Fruit fly (Drosophila melanogaster) whole organism, prepupa: Measurements from ENCODE around the gene CG3699.

Source experiments
- Blimp-1 ChIP-seq: fragments of 200-800 bp; sonication (Bioruptor generic); optimal IDR thresholded peaks from 3 replicates; lab custom pipeline; 2017; ENCODE audit warnings: missing biosample characterization, missing genetic modification characterization, mild to moderate bottlenecking, moderate library complexity, missing genetic modification reagents
- CG10631 ChIP-seq: fragments of 200-800 bp; sonication (Bioruptor generic); optimal IDR thresholded peaks from 2 replicates; lab custom pipeline; 2016; ENCODE audit warnings: missing biosample characterization, missing genetic modification characterization
- CG10669 ChIP-seq: fragments of 200-800 bp; sonication (Bioruptor generic); optimal IDR thresholded peaks from 3 replicates; lab custom pipeline; 2018; ENCODE audit warnings: missing biosample characterization, mild to moderate bottlenecking, missing genetic modification characterization, moderate library complexity
- CG11762 ChIP-seq: fragments of 200-800 bp; sonication (Bioruptor generic); optimal IDR thresholded peaks from 3 replicates; lab custom pipeline; 2016; ENCODE audit warnings: missing biosample characterization, missing genetic modification characterization; ENCODE audit not compliant: insufficient read depth
- CG11902 ChIP-seq: fragments of 200-800 bp; sonication (Bioruptor generic); optimal IDR thresholded peaks from 3 replicates; lab custom pipeline; 2016; ENCODE audit warnings: missing biosample characterization, missing genetic modification characterization
- CG15336 ChIP-seq: fragments of 200-800 bp; sonication (Bioruptor generic); IDR thresholded peaks from 2 replicates; pipeline ENCODE4 v1.3.6; 2022; ENCODE audit warnings: missing biosample characterization, missing genetic modification characterization
- CG1621 ChIP-seq: fragments of 200-800 bp; sonication (Bioruptor generic); optimal IDR thresholded peaks from 3 replicates; lab custom pipeline; 2018; ENCODE audit warnings: missing biosample characterization, mild to moderate bottlenecking, missing genetic modification characterization
- CG16779 ChIP-seq: fragments of 200-800 bp; sonication (Bioruptor generic); optimal IDR thresholded peaks from 3 replicates; lab custom pipeline; 2017; ENCODE audit warnings: missing biosample characterization, mild to moderate bottlenecking, missing genetic modification characterization
- CG3032 ChIP-seq: fragments of 200-800 bp; optimal IDR thresholded peaks from 2 replicates; lab custom pipeline; 2019; ENCODE audit warnings: missing biosample characterization, mild to moderate bottlenecking, missing genetic modification characterization, moderate library complexity
- CG31627 ChIP-seq: fragments of 200-800 bp; sonication (Bioruptor generic); optimal IDR thresholded peaks from 3 replicates; lab custom pipeline; 2016; ENCODE audit warnings: missing biosample characterization, missing genetic modification characterization
- CG34406 ChIP-seq: fragments of 200-800 bp; sonication (Bioruptor generic); optimal IDR thresholded peaks from 3 replicates; lab custom pipeline; 2016; ENCODE audit warnings: missing biosample characterization, missing genetic modification characterization
- CG3919 ChIP-seq: fragments of 200-800 bp; sonication (Bioruptor generic); optimal IDR thresholded peaks from 3 replicates; lab custom pipeline; 2016; ENCODE audit warnings: missing biosample characterization, missing genetic modification characterization
- CG4318 ChIP-seq: fragments of 200-800 bp; sonication (Bioruptor generic); optimal IDR thresholded peaks from 3 replicates; lab custom pipeline; 2017; ENCODE audit warnings: missing biosample characterization, mild to moderate bottlenecking, missing genetic modification characterization
- CG6163 ChIP-seq: fragments of 200-800 bp; sonication (Bioruptor generic); IDR thresholded peaks from 3 replicates; pipeline ENCODE4 v1.3.6; 2022; ENCODE audit warnings: missing biosample characterization, missing genetic modification characterization
- CG6276 ChIP-seq: fragments of 200-800 bp; sonication (Bioruptor generic); optimal IDR thresholded peaks from 2 replicates; lab custom pipeline; 2017; ENCODE audit warnings: missing biosample characterization, mild to moderate bottlenecking, missing genetic modification characterization
- CG6792 ChIP-seq: fragments of 200-800 bp; sonication (Bioruptor generic); optimal IDR thresholded peaks from 3 replicates; lab custom pipeline; 2016; ENCODE audit warnings: missing biosample characterization, missing genetic modification characterization
- CG6808 ChIP-seq: fragments of 200-800 bp; sonication (Bioruptor generic); optimal IDR thresholded peaks from 3 replicates; lab custom pipeline; 2017; ENCODE audit warnings: missing biosample characterization, missing genetic modification characterization, mild to moderate bottlenecking, moderate library complexity, missing genetic modification reagents
- CG7368 ChIP-seq: fragments of 200-800 bp; sonication (Bioruptor generic); optimal IDR thresholded peaks from 3 replicates; lab custom pipeline; 2016; ENCODE audit warnings: missing biosample characterization, missing genetic modification characterization
- CG8319 ChIP-seq: fragments of 200-800 bp; sonication (Bioruptor generic); optimal IDR thresholded peaks from 3 replicates; lab custom pipeline; 2016; ENCODE audit warnings: missing biosample characterization, missing genetic modification characterization
- CG8632 ChIP-seq: fragments of 200-800 bp; sonication (Bioruptor generic); optimal IDR thresholded peaks from 3 replicates; lab custom pipeline; 2016; ENCODE audit warnings: missing biosample characterization, missing genetic modification characterization
- CG9139 ChIP-seq: fragments of 200-800 bp; sonication (Bioruptor generic); optimal IDR thresholded peaks from 3 replicates; lab custom pipeline; 2017; ENCODE audit warnings: missing biosample characterization, mild to moderate bottlenecking, missing genetic modification characterization
- Eip75B ChIP-seq: fragments of 200-800 bp; sonication (Bioruptor generic); optimal IDR thresholded peaks from 3 replicates; lab custom pipeline; 2016; ENCODE audit warnings: missing biosample characterization, missing genetic modification characterization
- Eip78C ChIP-seq: fragments of 200-800 bp; sonication (Bioruptor generic); peaks from one replicate; lab custom pipeline; 2016; ENCODE audit warnings: missing biosample characterization, missing genetic modification characterization
- Eip93F ChIP-seq: fragments of 200-800 bp; sonication (Bioruptor generic); optimal IDR thresholded peaks from 2 replicates; lab custom pipeline; 2016; ENCODE audit warnings: missing biosample characterization, mild to moderate bottlenecking, missing genetic modification characterization
- Ets21C ChIP-seq: fragments of 200-800 bp; sonication (Bioruptor generic); optimal IDR thresholded peaks from 3 replicates; lab custom pipeline; 2016; ENCODE audit warnings: missing biosample characterization, missing genetic modification characterization
- Ets96B ChIP-seq: fragments of 200-800 bp; optimal IDR thresholded peaks from 2 replicates; lab custom pipeline; 2019; ENCODE audit warnings: missing biosample characterization, mild to moderate bottlenecking, missing genetic modification characterization, moderate library complexity
- Gug ChIP-seq: fragments of 200-800 bp; sonication (Bioruptor generic); IDR thresholded peaks from 2 replicates; pipeline ENCODE4 v1.3.6; 2022; ENCODE audit warnings: missing biosample characterization, missing genetic modification characterization
- Hr38 ChIP-seq: sonication (Bioruptor generic); optimal IDR thresholded peaks from 2 replicates; lab custom pipeline; 2016; ENCODE audit warnings: missing biosample characterization, missing genetic modification characterization
- Hr39 ChIP-seq: fragments of 200-800 bp; sonication (Bioruptor generic); optimal IDR thresholded peaks from 2 replicates; lab custom pipeline; 2016; ENCODE audit warnings: missing biosample characterization, missing genetic modification characterization
- Hr4 ChIP-seq: fragments of 200-800 bp; sonication (Bioruptor generic); optimal IDR thresholded peaks from 3 replicates; lab custom pipeline; 2016; ENCODE audit warnings: missing biosample characterization, missing genetic modification characterization
- Lpt ChIP-seq: fragments of 200-800 bp; sonication (Bioruptor generic); optimal IDR thresholded peaks from 3 replicates; lab custom pipeline; 2016; ENCODE audit warnings: missing biosample characterization, missing genetic modification characterization
- Met ChIP-seq: fragments of 200-800 bp; sonication (Bioruptor generic); optimal IDR thresholded peaks from 3 replicates; lab custom pipeline; 2016; ENCODE audit warnings: missing biosample characterization, missing genetic modification characterization
- Smox ChIP-seq: fragments of 200-800 bp; sonication (Bioruptor generic); optimal IDR thresholded peaks from 3 replicates; lab custom pipeline; 2016; ENCODE audit warnings: missing biosample characterization, missing genetic modification characterization
- Sox102F ChIP-seq: fragments of 200-800 bp; sonication (Bioruptor generic); optimal IDR thresholded peaks from 2 replicates; lab custom pipeline; 2016; ENCODE audit warnings: missing biosample characterization, mild to moderate bottlenecking, missing genetic modification characterization
- Sox14 ChIP-seq: fragments of 200-800 bp; sonication (Bioruptor generic); optimal IDR thresholded peaks from 3 replicates; lab custom pipeline; 2016; ENCODE audit warnings: missing biosample characterization, missing genetic modification characterization
- Sox15 ChIP-seq: fragments of 200-800 bp; sonication (Bioruptor generic); optimal IDR thresholded peaks from 3 replicates; lab custom pipeline; 2016; ENCODE audit warnings: missing biosample characterization, missing genetic modification characterization
- achi ChIP-seq: fragments of 200-800 bp; sonication (Bioruptor generic); optimal IDR thresholded peaks from 3 replicates; lab custom pipeline; 2016; ENCODE audit warnings: missing biosample characterization, missing genetic modification characterization
- acj6 ChIP-seq: fragments of 200-800 bp; sonication (Bioruptor generic); optimal IDR thresholded peaks from 3 replicates; lab custom pipeline; 2016; ENCODE audit warnings: missing biosample characterization, missing genetic modification characterization
- cyc ChIP-seq: fragments of 200-800 bp; sonication (Bioruptor generic); optimal IDR thresholded peaks from 3 replicates; lab custom pipeline; 2016; ENCODE audit warnings: missing biosample characterization, missing genetic modification characterization
- dac ChIP-seq: fragments of 200-800 bp; sonication (Bioruptor generic); optimal IDR thresholded peaks from 2 replicates; lab custom pipeline; 2017; ENCODE audit warnings: missing biosample characterization, mild to moderate bottlenecking, missing genetic modification characterization
- esn ChIP-seq: fragments of 200-800 bp; sonication (Bioruptor generic); optimal IDR thresholded peaks from 2 replicates; lab custom pipeline; 2016; ENCODE audit warnings: missing biosample characterization, mild to moderate bottlenecking, missing genetic modification characterization, moderate library complexity
- fd59A ChIP-seq: fragments of 200-800 bp; sonication (Bioruptor generic); optimal IDR thresholded peaks from 2 replicates; lab custom pipeline; 2017; ENCODE audit warnings: missing biosample characterization, mild to moderate bottlenecking, missing genetic modification characterization, missing genetic modification reagents
- fd85E ChIP-seq: fragments of 200-800 bp; sonication (Bioruptor generic); optimal IDR thresholded peaks from 3 replicates; lab custom pipeline; 2016; ENCODE audit warnings: missing biosample characterization, missing genetic modification characterization
- fkh ChIP-seq: fragments of 200-800 bp; sonication (Bioruptor generic); optimal IDR thresholded peaks from 3 replicates; lab custom pipeline; 2017; ENCODE audit warnings: missing biosample characterization, mild to moderate bottlenecking, missing genetic modification characterization, moderate library complexity
- lz ChIP-seq: fragments of 200-800 bp; sonication (Bioruptor generic); optimal IDR thresholded peaks from 3 replicates; lab custom pipeline; 2016; ENCODE audit warnings: missing biosample characterization, missing genetic modification characterization
- net ChIP-seq: fragments of 200-800 bp; sonication (Bioruptor generic); optimal IDR thresholded peaks from 3 replicates; lab custom pipeline; 2016; ENCODE audit warnings: missing biosample characterization, missing genetic modification characterization
- pdm3 ChIP-seq: fragments of 200-800 bp; sonication (Bioruptor generic); optimal IDR thresholded peaks from 3 replicates; lab custom pipeline; 2016; ENCODE audit warnings: missing biosample characterization, missing genetic modification characterization
- ss ChIP-seq, 2 experiments: fragments of 200-800 bp; sonication (Bioruptor generic); optimal IDR thresholded peaks; 2 replicates in 1 of 2; 3 replicates in 1 of 2; lab custom pipeline; 2017 to 2018; ENCODE audit warnings: mild to moderate bottlenecking in 2 of 2, missing biosample characterization in 2 of 2, missing genetic modification characterization in 2 of 2, moderate library complexity in 1 of 2
- svp ChIP-seq: fragments of 200-800 bp; sonication (Bioruptor generic); peaks from one replicate; lab custom pipeline; 2016; ENCODE audit warnings: missing biosample characterization, missing genetic modification characterization
- topi ChIP-seq: fragments of 200-800 bp; sonication (Bioruptor generic); optimal IDR thresholded peaks from 3 replicates; lab custom pipeline; 2016; ENCODE audit warnings: missing biosample characterization, missing genetic modification characterization
- vri ChIP-seq: fragments of 200-800 bp; sonication (Bioruptor generic); optimal IDR thresholded peaks from 3 replicates; lab custom pipeline; 2016; ENCODE audit warnings: missing biosample characterization, mild to moderate bottlenecking, missing genetic modification characterization

Gene CG3699

DNA sequence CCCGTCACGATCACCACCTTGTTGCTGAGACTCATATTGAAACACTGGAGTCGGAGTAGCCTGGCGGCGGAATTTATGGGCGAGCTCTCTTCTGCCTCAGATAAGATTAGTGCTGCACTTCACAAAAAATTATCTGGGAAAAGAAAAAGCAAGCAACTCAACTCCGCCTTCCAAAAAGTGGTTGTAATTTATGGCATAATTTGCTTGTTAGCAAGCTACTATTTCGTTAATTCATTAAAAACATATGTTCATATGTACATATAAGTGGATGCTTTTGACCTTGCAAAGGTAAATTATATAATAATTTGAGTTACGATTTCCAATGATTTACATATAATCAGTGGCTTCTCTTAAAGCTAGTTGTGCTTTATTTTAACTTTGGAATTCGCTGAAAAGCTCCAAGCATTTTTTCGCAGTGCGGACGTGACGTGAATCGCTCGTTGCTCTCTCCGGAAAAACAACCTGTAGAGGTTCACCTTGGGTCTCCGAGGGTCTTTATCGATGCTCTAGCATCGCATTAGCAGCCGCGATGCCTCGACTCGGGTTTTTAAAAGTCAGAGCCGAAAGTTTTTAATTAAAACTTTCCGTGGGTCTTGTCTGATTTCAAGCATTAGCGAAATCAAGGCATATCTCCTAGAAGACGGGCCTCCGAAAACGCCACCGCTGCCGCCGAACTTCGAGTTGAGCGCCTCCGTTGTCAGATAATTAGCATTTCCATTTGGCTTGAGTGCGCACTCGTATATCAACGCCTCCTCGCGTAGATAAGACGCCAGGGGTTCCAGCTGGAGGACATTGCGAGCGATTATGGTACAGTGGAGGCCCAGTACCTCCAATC, at the start of gene CG3699:
CG3699 (minus strand) TSS at position 51 of the 835 bp plus-strand sequence.
- no peak for TF ChIP-seq Eip93F
- TF ChIP-seq CG10631 (GFP tag; lab: Kevin White, UChicago) = peak; percentile 33
- TF ChIP-seq Smox = peak; percentile 60
- TF ChIP-seq esn (GFP tag; lab: Kevin White, UChicago) = peak; percentile 61
- peak; percentile 68 for TF ChIP-seq topi (GFP tag; lab: Kevin White, UChicago)
- TF ChIP-seq CG31627 = peak; percentile 51
- TF ChIP-seq CG8319 = no peak
- peak; percentile 38 for TF ChIP-seq cyc (GFP tag; lab: Kevin White, UChicago)
- peak; percentile 30 for TF ChIP-seq CG11902 (GFP tag; lab: Kevin White, UChicago)
- no peak for TF ChIP-seq CG16779
- TF ChIP-seq CG8632 = peak; percentile 17
- no peak for TF ChIP-seq fd85E
- peak; percentile 36 for TF ChIP-seq Ets96B (tag; lab: Kevin White, UChicago)
- TF ChIP-seq svp (GFP tag; lab: Kevin White, UChicago) = peak; percentile 79
- TF ChIP-seq acj6 = peak; percentile 43
- no peak for TF ChIP-seq CG7368 (GFP tag; lab: Kevin White, UChicago)
- peak; percentile 53 for TF ChIP-seq Sox102F (GFP tag; lab: Kevin White, UChicago)
- TF ChIP-seq Eip75B = peak; percentile 42
- TF ChIP-seq achi (GFP tag; lab: Kevin White, UChicago) = peak; percentile 41
- TF ChIP-seq fkh = peak; percentile 0
- TF ChIP-seq Hr38 = no peak
- TF ChIP-seq dac (GFP tag; lab: Kevin White, UChicago) = no peak
- TF ChIP-seq CG6792 (GFP tag; lab: Kevin White, UChicago) = peak; percentile 62
- peak; percentile 48 for TF ChIP-seq CG34406 (GFP tag; lab: Kevin White, UChicago)
- peak; percentile 41 for TF ChIP-seq CG10669 (GFP tag; lab: Kevin White, UChicago)
- TF ChIP-seq Ets21C (GFP tag; lab: Kevin White, UChicago) = peak; percentile 48
- no peak for TF ChIP-seq Blimp-1 (GFP tag; lab: Kevin White, UChicago)
- no peak for TF ChIP-seq Gug (GFP tag; lab: Robert Waterston, UW)
- peak; percentile 41 for TF ChIP-seq Sox14
- TF ChIP-seq lz (GFP tag; lab: Kevin White, UChicago) = peak; percentile 65
- peak; percentile 49 for TF ChIP-seq net (GFP tag; lab: Kevin White, UChicago)
- TF ChIP-seq ss (GFP tag; optimal IDR thresholded peaks at IDR 0.05; lab: Kevin White, UChicago) = peak in 1 of 2 experiments; percentile 21
- peak; percentile 43 for TF ChIP-seq Met (GFP tag; lab: Kevin White, UChicago)
- peak; percentile 16 for TF ChIP-seq CG11762 (GFP tag; lab: Kevin White, UChicago)
- peak; percentile 32 for TF ChIP-seq CG6808 (GFP tag; lab: Kevin White, UChicago)
- no peak for TF ChIP-seq Hr4 (GFP tag; lab: Kevin White, UChicago)
- TF ChIP-seq CG15336 (GFP tag; lab: Robert Waterston, UW) = peak; percentile 28; the same call in 1 of the 2 replicates
- peak; percentile 60 for TF ChIP-seq Hr39 (GFP tag; lab: Kevin White, UChicago)
- no peak for TF ChIP-seq CG9139 (GFP tag; lab: Kevin White, UChicago)
- TF ChIP-seq CG3032 (tag; lab: Kevin White, UChicago) = peak; percentile 45
- peak; percentile 86 for TF ChIP-seq Eip78C (GFP tag; lab: Kevin White, UChicago)
- peak; percentile 44 for TF ChIP-seq CG3919 (GFP tag; lab: Kevin White, UChicago)
- peak; percentile 35 for TF ChIP-seq Sox15
- TF ChIP-seq pdm3 (GFP tag; lab: Kevin White, UChicago) = peak; percentile 54
- peak; percentile 4 for TF ChIP-seq fd59A
- peak; percentile 8 for TF ChIP-seq CG6276 (GFP tag; lab: Kevin White, UChicago)
- no peak for TF ChIP-seq CG1621 (tag; lab: Kevin White, UChicago)
- TF ChIP-seq Lpt (GFP tag; lab: Kevin White, UChicago) = no peak
- peak; percentile 40 for TF ChIP-seq vri (GFP tag; lab: Kevin White, UChicago)
- TF ChIP-seq CG4318 (GFP tag; lab: Kevin White, UChicago) = no peak
- TF ChIP-seq CG6163 (GFP tag; lab: Robert Waterston, UW) = no peak
